Fruit fly (Drosophila melanogaster): Measurements from ENCODE around the gene Trc8.

Gene Trc8

DNA sequence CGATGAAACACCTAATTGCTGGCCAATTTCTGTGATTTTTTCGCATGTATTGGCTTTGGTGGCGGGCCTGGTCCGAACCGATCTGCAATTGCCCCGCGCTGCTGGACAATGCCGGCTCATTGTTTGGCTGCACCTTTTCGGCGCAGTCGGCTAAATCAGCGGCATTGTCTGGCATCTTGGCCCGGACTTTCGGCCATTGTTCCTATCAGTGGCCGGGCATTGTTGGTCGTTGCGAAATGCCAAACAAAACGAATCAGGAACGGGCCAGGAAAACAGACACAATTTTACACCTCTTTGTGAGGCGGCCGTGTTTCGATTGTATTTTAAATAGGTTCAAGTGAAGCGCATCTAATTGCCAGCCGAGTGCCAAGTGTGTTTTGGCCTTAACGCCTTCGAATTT, 41.6 kb upstream of the Trc8 start:
- TF ChIP-seq fru (GFP tag; optimal IDR thresholded peaks at IDR 0.05): no peak
- TF ChIP-seq ey (GFP tag; optimal IDR thresholded peaks at IDR 0.05): no peak
- no peak for TF ChIP-seq lola (GFP tag; optimal IDR thresholded peaks at IDR 0.05)
- TF ChIP-seq psq (GFP tag; optimal IDR thresholded peaks at IDR 0.05): no peak
- TF ChIP-seq CG32264 (GFP tag; optimal IDR thresholded peaks at IDR 0.05): no peak
- TF ChIP-seq CrebA (GFP tag; optimal IDR thresholded peaks at IDR 0.05; ENCODE audit: borderline replicate concordance): no peak
- no peak for TF ChIP-seq sage (GFP tag; optimal IDR thresholded peaks at IDR 0.05)
- no peak for TF ChIP-seq dsf (GFP tag; optimal IDR thresholded peaks at IDR 0.05; ENCODE audit: borderline replicate concordance)
- no peak for TF ChIP-seq GATAd (GFP tag; optimal IDR thresholded peaks at IDR 0.05)
- TF ChIP-seq rgr (GFP tag; optimal IDR thresholded peaks at IDR 0.05): no peak
- TF ChIP-seq Hr78 (GFP tag; optimal IDR thresholded peaks at IDR 0.05): no peak
- no peak for TF ChIP-seq CG9705 (GFP tag; optimal IDR thresholded peaks at IDR 0.05)

DNA sequence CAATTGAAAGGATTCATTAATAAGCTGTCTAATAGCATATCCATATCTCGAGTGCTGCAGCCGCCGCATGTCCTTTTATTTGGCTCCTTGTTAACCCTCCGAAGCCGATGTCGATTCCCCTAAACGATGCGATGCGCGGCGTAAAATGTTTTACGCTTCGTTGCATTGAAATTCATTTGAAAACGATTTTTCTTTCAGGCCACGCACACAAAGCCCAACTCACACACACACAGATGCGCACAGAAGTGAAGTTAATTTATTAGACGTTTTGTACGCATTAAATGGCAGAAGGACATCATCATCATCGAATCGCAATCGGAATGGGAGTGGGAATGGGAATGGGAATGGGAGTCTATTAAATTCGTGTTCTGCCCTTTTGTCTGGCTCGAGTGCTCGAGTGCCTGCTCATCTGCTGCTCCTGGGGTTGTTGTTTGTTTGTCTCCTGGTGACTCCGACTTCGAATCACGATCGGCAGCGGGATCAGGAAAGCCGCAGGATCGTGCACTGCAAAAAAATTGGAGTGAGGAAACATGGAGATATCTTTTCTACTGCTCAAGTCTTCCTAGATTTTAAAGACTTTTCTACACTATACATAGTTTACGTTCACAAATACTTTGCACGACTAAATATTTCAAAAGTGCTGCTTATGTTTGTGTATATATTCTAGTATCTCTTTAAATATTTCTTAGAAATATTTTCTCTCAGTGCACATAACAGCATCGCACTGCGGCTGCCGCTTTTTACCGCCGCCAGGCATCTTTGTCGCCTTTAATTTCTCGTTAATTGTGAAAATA, 37.5 kb upstream of the Trc8 start:
- TF ChIP-seq Rel (GFP tag; optimal IDR thresholded peaks at IDR 0.05) (no peak), Rel (tag; optimal IDR thresholded peaks at IDR 0.05) (no peak), h (GFP tag; optimal IDR thresholded peaks at IDR 0.05) (no peak), CG9705 (GFP tag; optimal IDR thresholded peaks at IDR 0.05) (no peak), OdsH (GFP tag; optimal IDR thresholded peaks at IDR 0.05) (no peak), sv (GFP tag; optimal IDR thresholded peaks at IDR 0.05) (no peak), jim (GFP tag; optimal IDR thresholded peaks at IDR 0.05) (no peak), foxo (GFP tag; optimal IDR thresholded peaks at IDR 0.05) (no peak), usp (GFP tag; optimal IDR thresholded peaks at IDR 0.05) (no peak), pan (optimal IDR thresholded peaks at IDR 0.05) (no peak), dsf (GFP tag; optimal IDR thresholded peaks at IDR 0.05; ENCODE audit: borderline replicate concordance) (no peak), Abd-B (GFP tag; optimal IDR thresholded peaks at IDR 0.05) (no peak), N (GFP tag; optimal IDR thresholded peaks at IDR 0.05) (no peak), fru (GFP tag; optimal IDR thresholded peaks at IDR 0.05) (no peak), CrebA (GFP tag; optimal IDR thresholded peaks at IDR 0.05; ENCODE audit: borderline replicate concordance) (no peak), Mio (GFP tag; optimal IDR thresholded peaks at IDR 0.05) (no peak)

DNA sequence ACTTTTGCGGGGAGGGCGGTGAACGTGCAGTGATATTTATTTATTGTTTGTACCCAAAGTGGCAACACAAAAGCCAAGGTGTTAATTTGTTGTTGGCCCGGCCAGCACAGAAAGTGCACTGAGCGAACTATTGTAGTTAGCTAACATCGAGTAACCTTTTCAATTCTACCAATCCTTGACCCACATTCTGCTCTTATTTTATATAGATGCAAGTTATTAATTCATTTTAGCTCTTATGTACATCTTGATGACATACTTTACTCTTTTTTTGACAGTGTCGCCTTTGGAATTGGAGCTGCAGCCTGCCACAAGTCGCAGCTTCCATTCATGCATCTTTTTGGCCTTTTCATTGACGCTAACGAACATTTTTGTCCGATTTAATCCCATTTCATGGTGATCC, 34.8 kb upstream of the Trc8 start:
- TF ChIP-seq Hr83 (GFP tag; optimal IDR thresholded peaks at IDR 0.05; ENCODE audit: poor library complexity, severe bottlenecking) (no peak), Myc (optimal IDR thresholded peaks at IDR 0.05) (no peak), rgr (GFP tag; optimal IDR thresholded peaks at IDR 0.05) (peak; percentile 60), Dif (GFP tag; optimal IDR thresholded peaks at IDR 0.05; ENCODE audit: partially characterized antibody) (no peak), Mio (GFP tag; optimal IDR thresholded peaks at IDR 0.05) (no peak), usp (GFP tag; optimal IDR thresholded peaks at IDR 0.05) (no peak), br (GFP tag; optimal IDR thresholded peaks at IDR 0.05) (peak; percentile 60), pan (optimal IDR thresholded peaks at IDR 0.05) (no peak), fru (GFP tag; optimal IDR thresholded peaks at IDR 0.05) (peak; percentile 63), h (GFP tag; optimal IDR thresholded peaks at IDR 0.05) (peak; percentile 82), dmrt93B (GFP tag; optimal IDR thresholded peaks at IDR 0.05) (peak; percentile 33), Jra (GFP tag; optimal IDR thresholded peaks at IDR 0.05) (no peak), HLH106 (tag; optimal IDR thresholded peaks at IDR 0.05) (peak; percentile 68), Hr78 (GFP tag; optimal IDR thresholded peaks at IDR 0.05) (no peak), brk (GFP tag; optimal IDR thresholded peaks at IDR 0.05) (no peak), foxo (GFP tag; optimal IDR thresholded peaks at IDR 0.05) (peak in 1 of 2 experiments; percentile 69), CG9705 (GFP tag; optimal IDR thresholded peaks at IDR 0.05) (no peak), Abd-B (GFP tag; optimal IDR thresholded peaks at IDR 0.05) (no peak), lola (GFP tag; optimal IDR thresholded peaks at IDR 0.05) (no peak), CG32264 (GFP tag; optimal IDR thresholded peaks at IDR 0.05) (peak; percentile 21), sv (GFP tag; optimal IDR thresholded peaks at IDR 0.05) (no peak), Sp1 (GFP tag; optimal IDR thresholded peaks at IDR 0.05) (peak; percentile 57), Hnf4 (GFP tag; optimal IDR thresholded peaks at IDR 0.05) (no peak), ey (GFP tag; optimal IDR thresholded peaks at IDR 0.05) (peak; percentile 71), GATAd (GFP tag; optimal IDR thresholded peaks at IDR 0.05) (no peak), jim (GFP tag; optimal IDR thresholded peaks at IDR 0.05) (no peak), N (GFP tag; optimal IDR thresholded peaks at IDR 0.05) (no peak), dsf (GFP tag; optimal IDR thresholded peaks at IDR 0.05; ENCODE audit: borderline replicate concordance) (no peak), tai (GFP tag; optimal IDR thresholded peaks at IDR 0.05) (no peak), OdsH (GFP tag; optimal IDR thresholded peaks at IDR 0.05) (peak; percentile 62), woc (GFP tag; optimal IDR thresholded peaks at IDR 0.05) (peak; percentile 54), sage (GFP tag; optimal IDR thresholded peaks at IDR 0.05) (peak; percentile 50), CrebA (GFP tag; optimal IDR thresholded peaks at IDR 0.05; ENCODE audit: borderline replicate concordance) (no peak), psq (GFP tag; optimal IDR thresholded peaks at IDR 0.05) (peak; percentile 53), dl (GFP tag; optimal IDR thresholded peaks at IDR 0.05; ENCODE audit: insufficient read depth in 1 of 2, partially characterized antibody in 2 of 2) (no peak), Rel (GFP tag; optimal IDR thresholded peaks at IDR 0.05) (no peak), Rel (tag; optimal IDR thresholded peaks at IDR 0.05) (no peak), Dfd (GFP tag; optimal IDR thresholded peaks at IDR 0.05) (no peak), Vsx2 (GFP tag; optimal IDR thresholded peaks at IDR 0.05; ENCODE audit: partially characterized antibody) (no peak)
